Worm (Caenorhabditis elegans) whole organism, late embryonic: ENCODE results near the gene Y39F10A.1.
"Not testable (repeated sequence)": the region's sequence is repeated elsewhere in the genome, so short reads cannot be mapped to it uniquely, and the experiment has no call there.

Experiments
- C08G9.2 ChIP-seq: sonication (generic microtip); optimal IDR thresholded peaks from 2 replicates; lab custom pipeline; 2016; ENCODE audit warnings: mild to moderate bottlenecking, missing genetic modification characterization, moderate library complexity, missing compliant biosample characterization
- C38D4.7 ChIP-seq: fragments of 200-800 bp; sonication (Bioruptor generic); optimal IDR thresholded peaks from 2 replicates; lab custom pipeline; 2018; ENCODE audit warnings: mild to moderate bottlenecking, missing genetic modification characterization, moderate library complexity, missing compliant biosample characterization
- F13H6.1 ChIP-seq: sonication (generic microtip); optimal IDR thresholded peaks from 2 replicates; lab custom pipeline; 2016; ENCODE audit warnings: missing genetic modification characterization, missing compliant biosample characterization
- K02D7.2 ChIP-seq: sonication (generic microtip); optimal IDR thresholded peaks from 2 replicates; lab custom pipeline; 2017; ENCODE audit warnings: mild to moderate bottlenecking, missing genetic modification characterization, missing compliant biosample characterization
- K09A11.1 ChIP-seq: sonication (generic microtip); optimal IDR thresholded peaks from 2 replicates; lab custom pipeline; 2017; ENCODE audit warnings: antibody characterized with exemption, mild to moderate bottlenecking, missing genetic modification characterization, missing compliant biosample characterization; ENCODE audit not compliant: insufficient read depth
- T23F11.4 ChIP-seq: fragments of 200-800 bp; sonication (Bioruptor generic); optimal IDR thresholded peaks from 2 replicates; lab custom pipeline; 2018; ENCODE audit warnings: mild to moderate bottlenecking, missing genetic modification characterization, missing compliant biosample characterization
- Y22D7AL.16 ChIP-seq: sonication (generic microtip); optimal IDR thresholded peaks from 2 replicates; lab custom pipeline; 2016; ENCODE audit warnings: missing genetic modification characterization, missing compliant biosample characterization
- ahr-1 ChIP-seq: sonication (generic microtip); optimal IDR thresholded peaks from 2 replicates; lab custom pipeline; 2016; ENCODE audit warnings: missing genetic modification characterization, missing compliant biosample characterization
- ama-1 ChIP-seq: fragments of 150-350 bp; optimal IDR thresholded peaks from 2 replicates; lab custom pipeline; 2014
- ceh-18 ChIP-seq: sonication (generic microtip); optimal IDR thresholded peaks from 2 replicates; lab custom pipeline; 2016; ENCODE audit warnings: missing genetic modification characterization, missing compliant biosample characterization
- ceh-19 ChIP-seq: fragments of 200-800 bp; sonication (Bioruptor generic); optimal IDR thresholded peaks from 2 replicates; lab custom pipeline; 2018; ENCODE audit warnings: mild to moderate bottlenecking, missing genetic modification characterization, missing compliant biosample characterization
- ceh-24 ChIP-seq: sonication (generic microtip); optimal IDR thresholded peaks from 2 replicates; lab custom pipeline; 2016; ENCODE audit warnings: mild to moderate bottlenecking, missing genetic modification characterization, missing compliant biosample characterization
- ceh-31 ChIP-seq: sonication (generic microtip); optimal IDR thresholded peaks from 2 replicates; lab custom pipeline; 2016; ENCODE audit warnings: missing genetic modification characterization, missing compliant biosample characterization
- ceh-34 ChIP-seq: sonication (generic microtip); optimal IDR thresholded peaks from 2 replicates; lab custom pipeline; 2016; ENCODE audit warnings: mild to moderate bottlenecking, missing genetic modification characterization, missing compliant biosample characterization
- ceh-45 ChIP-seq: fragments of 200-800 bp; sonication (Bioruptor generic); IDR thresholded peaks from 2 replicates; pipeline ENCODE4 v1.3.6; 2022; ENCODE audit warnings: missing genetic modification reagents, missing genetic modification characterization, missing compliant biosample characterization
- ceh-6 ChIP-seq: fragments of 200-800 bp; sonication (Bioruptor generic); optimal IDR thresholded peaks from 2 replicates; lab custom pipeline; 2018; ENCODE audit warnings: mild to moderate bottlenecking, missing genetic modification characterization, missing compliant biosample characterization
- dmd-4 ChIP-seq: sonication (generic microtip); optimal IDR thresholded peaks from 2 replicates; lab custom pipeline; 2016; ENCODE audit warnings: borderline replicate concordance, missing genetic modification characterization, missing compliant biosample characterization
- dve-1 ChIP-seq: sonication (generic microtip); optimal IDR thresholded peaks from 2 replicates; lab custom pipeline; 2017; ENCODE audit warnings: antibody characterized with exemption, mild to moderate bottlenecking, missing genetic modification characterization, missing compliant biosample characterization
- elt-4 ChIP-seq: sonication (generic microtip); optimal IDR thresholded peaks from 2 replicates; lab custom pipeline; 2016; ENCODE audit warnings: missing genetic modification characterization, missing compliant biosample characterization
- fkh-10 ChIP-seq: fragments of 150-350 bp; optimal IDR thresholded peaks from 2 replicates; lab custom pipeline; 2014; ENCODE audit warnings: missing biosample characterization, missing genetic modification reagents, missing genetic modification characterization
- fkh-6 ChIP-seq: sonication (generic microtip); optimal IDR thresholded peaks from 2 replicates; lab custom pipeline; 2016; ENCODE audit warnings: missing genetic modification characterization, missing compliant biosample characterization
- gmeb-2 ChIP-seq: sonication (generic microtip); optimal IDR thresholded peaks from 2 replicates; lab custom pipeline; 2016; ENCODE audit warnings: missing genetic modification characterization, inconsistent platforms, missing compliant biosample characterization
- hlh-15 ChIP-seq: sonication (generic microtip); optimal IDR thresholded peaks from 2 replicates; lab custom pipeline; 2016; ENCODE audit warnings: missing genetic modification characterization, missing compliant biosample characterization
- lim-6 ChIP-seq: sonication (generic microtip); optimal IDR thresholded peaks from 2 replicates; lab custom pipeline; 2016; ENCODE audit warnings: missing genetic modification characterization, missing compliant biosample characterization
- mec-3 ChIP-seq: sonication (generic microtip); optimal IDR thresholded peaks from 2 replicates; lab custom pipeline; 2016; ENCODE audit warnings: borderline replicate concordance, missing genetic modification characterization, missing compliant biosample characterization
- nhr-11 ChIP-seq: fragments of 150-350 bp; optimal IDR thresholded peaks from 2 replicates; lab custom pipeline; 2014; ENCODE audit warnings: missing biosample characterization, missing genetic modification characterization
- npax-4 ChIP-seq: sonication (generic microtip); optimal IDR thresholded peaks from 2 replicates; lab custom pipeline; 2016; ENCODE audit warnings: missing genetic modification characterization, missing compliant biosample characterization
- pag-3 ChIP-seq: sonication (generic microtip); optimal IDR thresholded peaks from 2 replicates; lab custom pipeline; 2016; ENCODE audit warnings: missing compliant biosample characterization, missing genetic modification characterization, borderline replicate concordance
- pat-9 ChIP-seq: fragments of 200-800 bp; sonication (Bioruptor generic); optimal IDR thresholded peaks from 2 replicates; lab custom pipeline; 2018; ENCODE audit warnings: mild to moderate bottlenecking, missing genetic modification characterization, moderate library complexity, missing compliant biosample characterization
- pha-2 ChIP-seq: sonication (generic microtip); optimal IDR thresholded peaks from 2 replicates; lab custom pipeline; 2017; ENCODE audit warnings: mild to moderate bottlenecking, missing genetic modification characterization, missing compliant biosample characterization
- pha-4 ChIP-seq: fragments of 150-350 bp; optimal IDR thresholded peaks from 2 replicates; lab custom pipeline; 2018; ENCODE audit warnings: missing biosample characterization, missing genetic modification reagents, missing genetic modification characterization
- pqm-1 ChIP-seq: sonication (generic microtip); optimal IDR thresholded peaks from 2 replicates; lab custom pipeline; 2016; ENCODE audit warnings: missing genetic modification characterization, missing compliant biosample characterization
- rnt-1 ChIP-seq: sonication (generic microtip); optimal IDR thresholded peaks from 2 replicates; lab custom pipeline; 2016; ENCODE audit warnings: missing genetic modification characterization, missing compliant biosample characterization
- sdc-2 ChIP-seq: sonication (generic microtip); optimal IDR thresholded peaks from 2 replicates; lab custom pipeline; 2016; ENCODE audit warnings: missing genotype, missing genetic modification characterization, missing compliant biosample characterization
- sox-2 ChIP-seq: fragments of 200-800 bp; sonication (Bioruptor generic); IDR thresholded peaks from 2 replicates; pipeline ENCODE4 v1.3.6; 2022; ENCODE audit warnings: missing genetic modification reagents, missing genetic modification characterization, missing compliant biosample characterization
- tbx-7 ChIP-seq: sonication (generic microtip); optimal IDR thresholded peaks from 2 replicates; lab custom pipeline; 2016; ENCODE audit warnings: missing genotype, missing genetic modification characterization, missing compliant biosample characterization
- ttx-3 ChIP-seq: sonication (generic microtip); optimal IDR thresholded peaks from 2 replicates; lab custom pipeline; 2016; ENCODE audit warnings: missing genetic modification reagents, missing genetic modification characterization, missing compliant biosample characterization
- unc-3 ChIP-seq, 2 experiments: fragments of 200-800 bp in 1 of 2; sonication (Bioruptor generic) in 1 of 2; sonication (generic microtip) in 1 of 2; conservative IDR thresholded peaks in 1 of 2; optimal IDR thresholded peaks in 1 of 2; 2 replicates each; pipeline versions ENCODE4 v1.3.6 to Lab custom; 2016 to 2022; ENCODE audit warnings: missing compliant biosample characterization in 2 of 2, missing genetic modification characterization in 2 of 2, missing genetic modification reagents in 1 of 2
- unc-42 ChIP-seq: sonication (generic microtip); optimal IDR thresholded peaks from 2 replicates; lab custom pipeline; 2016; ENCODE audit warnings: missing genotype, missing genetic modification characterization, missing compliant biosample characterization
- unc-55 ChIP-seq: sonication (generic microtip); optimal IDR thresholded peaks from 2 replicates; lab custom pipeline; 2017; ENCODE audit warnings: missing biosample characterization, missing genetic modification reagents, missing genetic modification characterization

Gene Y39F10A.1

ce11 chrII:814737-815136 is 39.6 kb downstream of the Y39F10A.1 start, which contains the start of gene msrp-3:
Gene msrp-3, minus strand, starts transcription at chrII:814837.
- TF ChIP-seq sdc-2 (tag; lab: Kevin White, UChicago) (no peak), K09A11.1 (no peak), pat-9 (tag; lab: Kevin White, UChicago) (no peak), ceh-19 (GFP tag; lab: Kevin White, UChicago) (no peak), pag-3 (tag; lab: Kevin White, UChicago) (no peak), T23F11.4 (GFP tag; lab: Kevin White, UChicago) (no peak), ceh-6 (GFP tag; lab: Kevin White, UChicago) (no peak), unc-55 (GFP tag; lab: Kevin White, UChicago) (no peak), ceh-18 (tag; lab: Kevin White, UChicago) (no peak), C08G9.2 (tag; lab: Kevin White, UChicago) (no peak), pha-4 (no peak), npax-4 (tag; lab: Kevin White, UChicago) (no peak)

ce11 chrII:820519-820918 is 45.4 kb downstream of the Y39F10A.1 start, which contains the start of gene F46F5.7:
Gene F46F5.7, minus strand, starts transcription at chrII:820619.
- TF ChIP-seq fkh-6 (tag; lab: Kevin White, UChicago): no peak
- TF ChIP-seq pha-2 (tag; lab: Kevin White, UChicago): no peak
- no peak for TF ChIP-seq C08G9.2 (tag; lab: Kevin White, UChicago)
- no peak for TF ChIP-seq ceh-18 (tag; lab: Kevin White, UChicago)
- no peak for TF ChIP-seq K09A11.1
- TF ChIP-seq C38D4.7: no peak
- TF ChIP-seq Y22D7AL.16 (tag; lab: Kevin White, UChicago): no peak
- TF ChIP-seq ceh-19 (GFP tag; lab: Kevin White, UChicago): no peak
- no peak for TF ChIP-seq pha-4
- TF ChIP-seq unc-42 (tag; lab: Kevin White, UChicago): no peak
- no peak for TF ChIP-seq nhr-11 (tag; lab: Kevin White, UChicago)
- TF ChIP-seq unc-3 (GFP tag; conservative IDR thresholded peaks at IDR 0.05; lab: Robert Waterston, UW): no peak
- TF ChIP-seq unc-3 (tag; optimal IDR thresholded peaks at IDR 0.05; lab: Kevin White, UChicago): no peak
- TF ChIP-seq, all 69 proteins: peak for 0

ce11 chrII:821514-821913 is 46.4 kb downstream of the Y39F10A.1 start, which contains the start of gene F46F5.8:
Gene F46F5.8, minus strand, starts transcription at chrII:821614.
- TF ChIP-seq pqm-1 (tag; lab: Kevin White, UChicago) (no peak), tbx-7 (tag; lab: Kevin White, UChicago) (no peak), rnt-1 (tag; lab: Kevin White, UChicago) (no peak), ama-1 (lab: Kevin White, UChicago) (no peak), ttx-3 (tag; lab: Kevin White, UChicago) (no peak), pha-2 (tag; lab: Kevin White, UChicago) (no peak), pat-9 (tag; lab: Kevin White, UChicago) (no peak), ceh-6 (GFP tag; lab: Kevin White, UChicago) (no peak), lim-6 (tag; lab: Kevin White, UChicago) (no peak), elt-4 (tag; lab: Kevin White, UChicago) (no peak), dmd-4 (no peak), gmeb-2 (tag; lab: Kevin White, UChicago) (no peak), ceh-19 (GFP tag; lab: Kevin White, UChicago) (no peak), ceh-45 (no peak)

ce11 chrII:822730-823129 is 47.6 kb downstream of the Y39F10A.1 start, which contains the start of gene msrp-4:
Gene msrp-4, minus strand, starts transcription at chrII:822830.
- TF ChIP-seq K09A11.1; ceh-24 (tag; lab: Kevin White, UChicago); ceh-31: not testable (repeated sequence)

ce11 chrII:823529-823928 is 48.4 kb downstream of the Y39F10A.1 start, which contains the start of gene F46F5.10:
Gene F46F5.10, plus strand, starts transcription at chrII:823829.
- no peak for TF ChIP-seq ceh-34 (tag; lab: Kevin White, UChicago)
- TF ChIP-seq lim-6 (tag; lab: Kevin White, UChicago): no peak
- no peak for TF ChIP-seq fkh-6 (tag; lab: Kevin White, UChicago)
- no peak for TF ChIP-seq T23F11.4 (GFP tag; lab: Kevin White, UChicago)
- no peak for TF ChIP-seq pha-4
- TF ChIP-seq mec-3 (tag; lab: Kevin White, UChicago): no peak
- TF ChIP-seq fkh-10 (GFP tag; lab: Kevin White, UChicago): no peak
- TF ChIP-seq dve-1 (tag; lab: Kevin White, UChicago): no peak
- TF ChIP-seq F13H6.1 (tag; lab: Kevin White, UChicago): no peak
- TF ChIP-seq ahr-1 (tag; lab: Kevin White, UChicago): no peak
- no peak for TF ChIP-seq sox-2 (GFP tag; lab: Robert Waterston, UW)
- no peak for TF ChIP-seq ttx-3 (tag; lab: Kevin White, UChicago)
- TF ChIP-seq ceh-24 (tag; lab: Kevin White, UChicago): no peak
- TF ChIP-seq K02D7.2 (tag; lab: Kevin White, UChicago): no peak
- TF ChIP-seq hlh-15 (tag; lab: Kevin White, UChicago): no peak
- TF ChIP-seq ceh-6 (GFP tag; lab: Kevin White, UChicago): no peak
- TF ChIP-seq tbx-7 (tag; lab: Kevin White, UChicago): no peak
- TF ChIP-seq, all 69 proteins: peak for 0
